Worm (Caenorhabditis elegans) whole organism, L4 larva: ENCODE measurements around the gene rsp-1.

Experiments
- D1046.2 ChIP-seq: fragments of 200-800 bp; sonication (Bioruptor generic); IDR thresholded peaks from 2 replicates; pipeline ENCODE4 v1.3.6; 2022; ENCODE audit warnings: missing genetic modification characterization, missing compliant biosample characterization
- F26F4.8 ChIP-seq: fragments of 200-800 bp; sonication (Bioruptor generic); conservative IDR thresholded peaks from 2 replicates; pipeline ENCODE4 v1.3.6; 2022; ENCODE audit warnings: missing genetic modification characterization, missing compliant biosample characterization
- F44E2.7 ChIP-seq: fragments of 200-800 bp; sonication (Bioruptor generic); IDR thresholded peaks from 2 replicates; pipeline ENCODE4 v2.1.2; 2022; ENCODE audit warnings: missing genetic modification characterization, missing compliant biosample characterization
- T26A8.4 ChIP-seq: fragments of 200-800 bp; sonication (Bioruptor generic); IDR thresholded peaks from 2 replicates; pipeline ENCODE4 v1.3.6; 2022; ENCODE audit warnings: missing genetic modification characterization, missing compliant biosample characterization
- ZK337.2 ChIP-seq: fragments of 200-800 bp; sonication (Bioruptor generic); IDR thresholded peaks from 2 replicates; pipeline ENCODE4 v1.3.6; 2022; ENCODE audit warnings: missing genetic modification reagents, missing genetic modification characterization, missing compliant biosample characterization
- ZK546.5 ChIP-seq, 2 experiments: sonication (generic microtip); optimal IDR thresholded peaks; 2 replicates each; lab custom pipeline; 2017; ENCODE audit warnings: missing biosample characterization in 2 of 2, missing genetic modification characterization in 2 of 2
- aha-1 ChIP-seq: fragments of 150-350 bp; peaks from one replicate; lab custom pipeline; 2014; ENCODE audit warnings: missing biosample characterization, missing genetic modification characterization
- aly-2 ChIP-seq: sonication (generic microtip); optimal IDR thresholded peaks from 2 replicates; lab custom pipeline; 2018; ENCODE audit warnings: missing biosample characterization, missing genetic modification characterization
- ceh-20 ChIP-seq: fragments of 200-800 bp; sonication (Bioruptor generic); IDR thresholded peaks from 2 replicates; pipeline ENCODE4 v1.3.6; 2022; ENCODE audit warnings: missing genetic modification reagents, missing genetic modification characterization, missing compliant biosample characterization
- ceh-32 ChIP-seq: sonication (generic microtip); optimal IDR thresholded peaks from 2 replicates; lab custom pipeline; 2016; ENCODE audit warnings: mild to moderate bottlenecking, missing genetic modification characterization, missing compliant biosample characterization; ENCODE audit not compliant: poor library complexity
- ceh-44 ChIP-seq: fragments of 200-800 bp; sonication (Bioruptor generic); IDR thresholded peaks from 2 replicates; pipeline ENCODE4 v1.3.6; 2022; ENCODE audit warnings: missing genetic modification reagents, missing genetic modification characterization, missing compliant biosample characterization
- ces-1 ChIP-seq: fragments of 150-350 bp; sonication (generic microtip); optimal IDR thresholded peaks from 4 replicates; lab custom pipeline; 2014; ENCODE audit warnings: missing biosample characterization, missing genetic modification reagents, missing genetic modification characterization
- cey-2 ChIP-seq: sonication (generic microtip); optimal IDR thresholded peaks from 3 replicates; lab custom pipeline; 2017; ENCODE audit warnings: missing genetic modification characterization, mild to moderate bottlenecking, missing compliant biosample characterization, antibody characterized with exemption, borderline replicate concordance; ENCODE audit not compliant: insufficient read depth
- daf-12 ChIP-seq: fragments of 150-350 bp; optimal IDR thresholded peaks from 2 replicates; lab custom pipeline; 2014; ENCODE audit warnings: missing biosample characterization, missing genetic modification reagents, missing genetic modification characterization
- daf-16 ChIP-seq, 3 experiments: sonication (generic microtip); optimal IDR thresholded peaks; 2 replicates each; lab custom pipeline; 2016 to 2017; ENCODE audit warnings: missing genetic modification characterization in 3 of 3, missing genetic modification reagents in 3 of 3, mild to moderate bottlenecking in 2 of 3, missing compliant biosample characterization in 2 of 3, missing biosample characterization in 1 of 3, moderate library complexity in 1 of 3
- daf-19 ChIP-seq: fragments of 200-800 bp; sonication (Bioruptor generic); conservative IDR thresholded peaks from 2 replicates; pipeline ENCODE4 v1.3.6; 2022; ENCODE audit warnings: missing genetic modification characterization, missing compliant biosample characterization
- duxl-1 ChIP-seq: sonication (generic microtip); optimal IDR thresholded peaks from 2 replicates; lab custom pipeline; 2016; ENCODE audit warnings: mild to moderate bottlenecking, missing genetic modification characterization, moderate library complexity, missing compliant biosample characterization; ENCODE audit not compliant: poor library complexity
- dve-1 ChIP-seq: sonication (generic microtip); optimal IDR thresholded peaks from 2 replicates; lab custom pipeline; 2017; ENCODE audit warnings: antibody characterized with exemption, mild to moderate bottlenecking, missing genetic modification characterization, missing compliant biosample characterization; ENCODE audit not compliant: insufficient read depth
- egl-43 ChIP-seq: fragments of 200-800 bp; sonication (Bioruptor generic); IDR thresholded peaks from 2 replicates; pipeline ENCODE4 v1.3.6; 2022; ENCODE audit warnings: missing genetic modification reagents, missing genetic modification characterization, missing compliant biosample characterization
- fkh-10 ChIP-seq: fragments of 150-350 bp; optimal IDR thresholded peaks from 2 replicates; lab custom pipeline; 2014; ENCODE audit warnings: missing biosample characterization, missing genetic modification reagents, missing genetic modification characterization
- hif-1 ChIP-seq, 2 experiments: sonication (generic microtip); optimal IDR thresholded peaks; 2 replicates each; lab custom pipeline; 2016 to 2017; ENCODE audit warnings: missing compliant biosample characterization in 2 of 2, missing genetic modification characterization in 2 of 2, missing genetic modification reagents in 2 of 2, missing genotype in 2 of 2, mild to moderate bottlenecking in 1 of 2
- hlh-11 ChIP-seq: fragments of 200-800 bp; sonication (Bioruptor generic); optimal IDR thresholded peaks from 2 replicates; lab custom pipeline; 2018; ENCODE audit warnings: mild to moderate bottlenecking, missing genetic modification characterization, missing compliant biosample characterization
- hlh-30 ChIP-seq: sonication (generic microtip); optimal IDR thresholded peaks from 2 replicates; lab custom pipeline; 2017; ENCODE audit warnings: antibody characterized with exemption, mild to moderate bottlenecking, missing genetic modification characterization, missing compliant biosample characterization; ENCODE audit not compliant: insufficient read depth
- jun-1 ChIP-seq: fragments of 150-350 bp; optimal IDR thresholded peaks from 2 replicates; lab custom pipeline; 2014; ENCODE audit warnings: missing biosample characterization, missing genetic modification reagents, missing genetic modification characterization
- lin-29 ChIP-seq: fragments of 200-800 bp; sonication (Bioruptor generic); IDR thresholded peaks from 2 replicates; pipeline ENCODE4 v1.3.6; 2022; ENCODE audit warnings: missing genetic modification reagents, missing genetic modification characterization, missing compliant biosample characterization
- lin-38 ChIP-seq: fragments of 200-800 bp; sonication (Bioruptor generic); IDR thresholded peaks from 2 replicates; pipeline ENCODE4 v1.3.6; 2022; ENCODE audit warnings: missing genetic modification reagents, missing genetic modification characterization, missing compliant biosample characterization
- lin-39 ChIP-seq: fragments of 150-350 bp; optimal IDR thresholded peaks from 2 replicates; lab custom pipeline; 2014; ENCODE audit warnings: missing biosample characterization, missing genetic modification reagents, missing genetic modification characterization
- lir-3 ChIP-seq: sonication (generic microtip); optimal IDR thresholded peaks from 2 replicates; lab custom pipeline; 2016; ENCODE audit warnings: mild to moderate bottlenecking, missing genetic modification characterization, missing compliant biosample characterization
- mdl-1 ChIP-seq, 2 experiments: fragments of 150-350 bp in 1 of 2; sonication (generic microtip) in 1 of 2; optimal IDR thresholded peaks; 2 replicates each; lab custom pipeline; 2014 to 2017; ENCODE audit warnings: missing biosample characterization in 2 of 2, missing genetic modification characterization in 2 of 2
- mdt-29 ChIP-seq: fragments of 200-800 bp; sonication (Bioruptor generic); IDR thresholded peaks from 2 replicates; pipeline ENCODE4 v1.3.6; 2022; ENCODE audit warnings: missing genetic modification reagents, missing genetic modification characterization, missing compliant biosample characterization
- mes-2 ChIP-seq: sonication (generic microtip); optimal IDR thresholded peaks from 2 replicates; lab custom pipeline; 2016; ENCODE audit warnings: missing genotype, mild to moderate bottlenecking, missing genetic modification characterization, missing compliant biosample characterization; ENCODE audit not compliant: poor library complexity, severe bottlenecking
- mxl-3 ChIP-seq: fragments of 200-800 bp; sonication (Bioruptor generic); optimal IDR thresholded peaks from 2 replicates; lab custom pipeline; 2018; ENCODE audit warnings: mild to moderate bottlenecking, missing genetic modification characterization, missing compliant biosample characterization
- nhr-111 ChIP-seq: fragments of 200-800 bp; sonication (Bioruptor generic); optimal IDR thresholded peaks from 2 replicates; lab custom pipeline; 2018; ENCODE audit warnings: mild to moderate bottlenecking, missing genetic modification characterization, missing compliant biosample characterization
- nhr-41 ChIP-seq: fragments of 200-800 bp; sonication (Bioruptor generic); IDR thresholded peaks from 2 replicates; pipeline ENCODE4 v1.3.6; 2022; ENCODE audit warnings: missing genetic modification reagents, missing genetic modification characterization, missing compliant biosample characterization
- pha-4 ChIP-seq, 2 experiments: fragments of 150-350 bp in 1 of 2; fragments of 200-800 bp in 1 of 2; sonication (Bioruptor generic) in 1 of 2; IDR thresholded peaks in 1 of 2; optimal IDR thresholded peaks in 1 of 2; 2 replicates each; pipeline versions ENCODE4 v1.3.6 to Lab custom; 2014 to 2022; ENCODE audit warnings: missing genetic modification characterization in 2 of 2, missing genetic modification reagents in 2 of 2, missing biosample characterization in 1 of 2, missing compliant biosample characterization in 1 of 2
- saeg-2 ChIP-seq: fragments of 200-800 bp; sonication (Bioruptor generic); IDR thresholded peaks from 2 replicates; pipeline ENCODE4 v1.3.6; 2022; ENCODE audit warnings: missing genetic modification reagents, missing genetic modification characterization, missing compliant biosample characterization
- sdz-12 ChIP-seq: fragments of 200-800 bp; sonication (Bioruptor generic); optimal IDR thresholded peaks from 2 replicates; lab custom pipeline; 2018; ENCODE audit warnings: mild to moderate bottlenecking, missing genetic modification characterization, missing compliant biosample characterization
- skn-1 ChIP-seq: fragments of 150-350 bp; optimal IDR thresholded peaks from 2 replicates; lab custom pipeline; 2014; ENCODE audit warnings: missing biosample characterization, missing genetic modification characterization
- snpc-1.2 ChIP-seq: fragments of 200-800 bp; sonication (Bioruptor generic); IDR thresholded peaks from 2 replicates; pipeline ENCODE4 v1.3.6; 2022; ENCODE audit warnings: missing genetic modification reagents, missing genetic modification characterization, missing compliant biosample characterization
- snpc-4 ChIP-seq: fragments of 150-350 bp; optimal IDR thresholded peaks from 2 replicates; lab custom pipeline; 2014; ENCODE audit warnings: missing biosample characterization, missing genetic modification characterization
- spr-3 ChIP-seq: fragments of 200-800 bp; sonication (Bioruptor generic); optimal IDR thresholded peaks from 2 replicates; lab custom pipeline; 2018; ENCODE audit warnings: mild to moderate bottlenecking, missing genetic modification characterization, missing compliant biosample characterization
- unc-62 ChIP-seq, 3 experiments: fragments of 150-350 bp in 1 of 3; sonication (generic microtip); optimal IDR thresholded peaks in 2 of 3; peaks in 1 of 3; 1 replicate in 1 of 3; 2 replicates in 2 of 3; lab custom pipeline; 2014 to 2017; ENCODE audit warnings: missing biosample characterization in 3 of 3, missing genetic modification characterization in 3 of 3, missing genetic modification reagents in 3 of 3, missing genotype in 1 of 3
- zfp-3 ChIP-seq: fragments of 200-800 bp; sonication (Bioruptor generic); conservative IDR thresholded peaks from 2 replicates; pipeline ENCODE4 v1.3.6; 2022; ENCODE audit warnings: missing genetic modification reagents, missing genetic modification characterization, missing compliant biosample characterization
- ztf-7 ChIP-seq: fragments of 150-350 bp; optimal IDR thresholded peaks from 2 replicates; lab custom pipeline; 2014; ENCODE audit warnings: missing biosample characterization, missing genetic modification characterization

The rsp-1 gene

ce11 chrII:11472542-11472941 lies 19.4 kb downstream of the rsp-1 start (continued):
- TF ChIP-seq spr-3 (GFP tag; lab: Kevin White, UChicago) (no peak), lin-38 (GFP tag; lab: Robert Waterston, UW) (no peak), aly-2 (no peak), mdt-29 (no peak), hif-1 (tag; optimal IDR thresholded peaks at IDR 0.05; lab: Kevin White, UChicago) (peak; percentile 58 to 92), F44E2.7 (GFP tag; lab: Robert Waterston, UW) (no peak), ZK546.5 (tag; optimal IDR thresholded peaks at IDR 0.05; lab: Kevin White, UChicago) (no peak), lin-39 (tag; lab: Kevin White, UChicago) (no peak), aha-1 (tag; lab: Kevin White, UChicago) (peak; percentile 99)

- no peak for TF ChIP-seq ceh-20 (GFP tag; lab: Robert Waterston, UW)
- TF ChIP-seq aha-1 (tag; lab: Kevin White, UChicago) = peak; percentile 31
- no peak for TF ChIP-seq daf-12
- peak; percentile 28; the same call in 1 of the 2 replicates for TF ChIP-seq nhr-41 (GFP tag; lab: Robert Waterston, UW)
- TF ChIP-seq hlh-11 (tag; lab: Kevin White, UChicago) = peak; percentile 83
- no peak for TF ChIP-seq ceh-32 (tag; lab: Kevin White, UChicago)
- TF ChIP-seq ZK337.2 (GFP tag; lab: Robert Waterston, UW) = no peak
- no peak for TF ChIP-seq ztf-7 (tag; lab: Kevin White, UChicago)
- peak; percentile 88 for TF ChIP-seq dve-1 (tag; lab: Kevin White, UChicago)
- peak; percentile 88 for TF ChIP-seq lin-38 (GFP tag; lab: Robert Waterston, UW)
- no peak for TF ChIP-seq skn-1 (tag; lab: Kevin White, UChicago)
- no peak for TF ChIP-seq ces-1 (GFP tag; lab: Kevin White, UChicago)
- peak; percentile 65 for TF ChIP-seq jun-1 (tag; lab: Kevin White, UChicago)
- no peak for TF ChIP-seq daf-19 (GFP tag; lab: Robert Waterston, UW)
- TF ChIP-seq mxl-3 (GFP tag; lab: Kevin White, UChicago) = peak; percentile 24
- peak; percentile 71; the same call in 1 of the 2 replicates for TF ChIP-seq lin-29
- peak; percentile 93 for TF ChIP-seq mes-2 (tag; lab: Kevin White, UChicago)
- TF ChIP-seq mdt-29 = no peak
- TF ChIP-seq saeg-2 (GFP tag; lab: Robert Waterston, UW) = 0 out of 2 replicates have a peak, but pooled peaks have one; percentile 66
- peak in 1 of 2 experiments; percentile 88 for TF ChIP-seq unc-62 (GFP tag; optimal IDR thresholded peaks at IDR 0.05 in 1 of 2; lab: Kevin White, UChicago)
- TF ChIP-seq unc-62 (tag; optimal IDR thresholded peaks at IDR 0.05; lab: Kevin White, UChicago) = no peak
- no peak for TF ChIP-seq F26F4.8
- TF ChIP-seq cey-2 (tag; lab: Kevin White, UChicago) = no peak
- TF ChIP-seq T26A8.4 (GFP tag; lab: Robert Waterston, UW) = peak; percentile 92
- peak; percentile 88 for TF ChIP-seq duxl-1 (tag; lab: Kevin White, UChicago)
- no peak for TF ChIP-seq ceh-44 (GFP tag; lab: Robert Waterston, UW)
- no peak for TF ChIP-seq fkh-10 (GFP tag; lab: Kevin White, UChicago)
- TF ChIP-seq lir-3 (tag; lab: Kevin White, UChicago) = no peak
- no peak for TF ChIP-seq sdz-12 (GFP tag; lab: Kevin White, UChicago)
- TF ChIP-seq snpc-4 (tag; lab: Kevin White, UChicago) = no peak
- TF ChIP-seq pha-4 (GFP tag; IDR thresholded peaks at IDR 0.05; lab: Robert Waterston, UW) = peak; percentile 84
- TF ChIP-seq pha-4 (tag; optimal IDR thresholded peaks at IDR 0.05; lab: Kevin White, UChicago) = peak; percentile 14
- TF ChIP-seq egl-43 (GFP tag; lab: Robert Waterston, UW) = peak; percentile 68
- no peak; the same call in 1 of the 2 replicates for TF ChIP-seq snpc-1.2 (GFP tag; lab: Robert Waterston, UW)
- TF ChIP-seq hlh-30 (tag; lab: Kevin White, UChicago) = no peak
- TF ChIP-seq daf-16 (GFP tag; optimal IDR thresholded peaks at IDR 0.05; lab: Kevin White, UChicago) = peak in 1 of 2 experiments; percentile 35
- TF ChIP-seq daf-16 (tag; optimal IDR thresholded peaks at IDR 0.05; lab: Kevin White, UChicago) = peak; percentile 79
- TF ChIP-seq nhr-111 (GFP tag; lab: Kevin White, UChicago) = no peak
- TF ChIP-seq D1046.2 = no peak
- peak in 1 of 2 experiments; percentile 43 for TF ChIP-seq mdl-1 (tag; optimal IDR thresholded peaks at IDR 0.05; lab: Kevin White, UChicago)
- 0 out of 2 replicates have a peak, but pooled peaks have one; percentile 44 for TF ChIP-seq zfp-3
Observed at ce11 chrII:11473525-11474181, 20.5 kb downstream of the rsp-1 start, which contains the start of the genes metl-1 and W02B12.11. Gene metl-1, minus strand, starts transcription at chrII:11473575. Gene W02B12.11, plus strand, starts transcription at chrII:11473861.
